Fruit fly (Drosophila melanogaster) S2 (cell line): ENCODE measurements around the gene subdued.

ENCODE experiments used
- CG8478 ChIP-seq: fragments of >200 bp; optimal IDR thresholded peaks from 2 replicates; lab custom pipeline; 2018
- CTCF ChIP-seq, 2 experiments: fragments of >200 bp; optimal IDR thresholded peaks; 2 replicates each; lab custom pipeline; 2018

DNA sequence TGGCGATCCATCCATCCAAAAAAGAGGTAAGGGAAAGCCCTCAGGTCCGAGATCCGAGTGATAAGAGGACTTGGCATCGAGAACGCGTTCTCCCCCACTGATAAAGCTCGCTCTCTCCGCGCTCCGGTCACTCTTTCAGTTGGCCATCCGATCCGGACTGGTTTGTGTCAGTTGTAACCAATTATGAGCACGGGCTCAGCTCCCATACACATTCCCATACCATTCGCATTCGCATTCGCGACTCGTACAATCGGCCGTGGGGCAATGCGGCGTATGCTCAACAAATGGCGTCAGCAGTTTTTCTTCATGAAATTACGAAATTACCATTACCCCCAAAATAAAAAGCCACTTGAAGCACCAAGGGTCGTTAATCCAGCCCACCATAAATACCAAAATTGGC, 18.0 kb downstream of the subdued start:
- TF ChIP-seq CG8478 (lab: Kevin White, UChicago): no peak
- no peak for TF ChIP-seq CTCF (optimal IDR thresholded peaks at IDR 0.05; lab: Kevin White, UChicago)
